Fruit fly (Drosophila melanogaster) whole organism, prepupa: Measurements from ENCODE around the gene CG43402.

Source experiments
- CG10631 ChIP-seq: fragments of 200-800 bp; sonication (Bioruptor generic); optimal IDR thresholded peaks from 2 replicates; lab custom pipeline; 2016; ENCODE audit warnings: missing biosample characterization, missing genetic modification characterization
- CG11294 ChIP-seq: fragments of 200-800 bp; sonication (Bioruptor generic); IDR thresholded peaks from 2 replicates; pipeline ENCODE4 v1.3.6; 2022; ENCODE audit warnings: missing biosample characterization, missing genetic modification characterization
- CG11762 ChIP-seq: fragments of 200-800 bp; sonication (Bioruptor generic); optimal IDR thresholded peaks from 3 replicates; lab custom pipeline; 2016; ENCODE audit warnings: missing biosample characterization, missing genetic modification characterization; ENCODE audit not compliant: insufficient read depth
- CG11902 ChIP-seq: fragments of 200-800 bp; sonication (Bioruptor generic); optimal IDR thresholded peaks from 3 replicates; lab custom pipeline; 2016; ENCODE audit warnings: missing biosample characterization, missing genetic modification characterization
- CG1621 ChIP-seq: fragments of 200-800 bp; sonication (Bioruptor generic); optimal IDR thresholded peaks from 3 replicates; lab custom pipeline; 2018; ENCODE audit warnings: missing biosample characterization, mild to moderate bottlenecking, missing genetic modification characterization
- CG3032 ChIP-seq: fragments of 200-800 bp; optimal IDR thresholded peaks from 2 replicates; lab custom pipeline; 2019; ENCODE audit warnings: missing biosample characterization, mild to moderate bottlenecking, missing genetic modification characterization, moderate library complexity
- CG31627 ChIP-seq: fragments of 200-800 bp; sonication (Bioruptor generic); optimal IDR thresholded peaks from 3 replicates; lab custom pipeline; 2016; ENCODE audit warnings: missing biosample characterization, missing genetic modification characterization
- CG3919 ChIP-seq: fragments of 200-800 bp; sonication (Bioruptor generic); optimal IDR thresholded peaks from 3 replicates; lab custom pipeline; 2016; ENCODE audit warnings: missing biosample characterization, missing genetic modification characterization
- CG4318 ChIP-seq: fragments of 200-800 bp; sonication (Bioruptor generic); optimal IDR thresholded peaks from 3 replicates; lab custom pipeline; 2017; ENCODE audit warnings: missing biosample characterization, mild to moderate bottlenecking, missing genetic modification characterization
- CG6163 ChIP-seq: fragments of 200-800 bp; sonication (Bioruptor generic); IDR thresholded peaks from 3 replicates; pipeline ENCODE4 v1.3.6; 2022; ENCODE audit warnings: missing biosample characterization, missing genetic modification characterization
- CG6276 ChIP-seq: fragments of 200-800 bp; sonication (Bioruptor generic); optimal IDR thresholded peaks from 2 replicates; lab custom pipeline; 2017; ENCODE audit warnings: missing biosample characterization, mild to moderate bottlenecking, missing genetic modification characterization
- CG6792 ChIP-seq: fragments of 200-800 bp; sonication (Bioruptor generic); optimal IDR thresholded peaks from 3 replicates; lab custom pipeline; 2016; ENCODE audit warnings: missing biosample characterization, missing genetic modification characterization
- CG6808 ChIP-seq: fragments of 200-800 bp; sonication (Bioruptor generic); optimal IDR thresholded peaks from 3 replicates; lab custom pipeline; 2017; ENCODE audit warnings: missing biosample characterization, missing genetic modification characterization, mild to moderate bottlenecking, moderate library complexity, missing genetic modification reagents
- CG6854 ChIP-seq: fragments of 200-800 bp; sonication (Bioruptor generic); optimal IDR thresholded peaks from 2 replicates; lab custom pipeline; 2017; ENCODE audit warnings: missing biosample characterization, mild to moderate bottlenecking, missing genetic modification characterization
- CG7368 ChIP-seq: fragments of 200-800 bp; sonication (Bioruptor generic); optimal IDR thresholded peaks from 3 replicates; lab custom pipeline; 2016; ENCODE audit warnings: missing biosample characterization, missing genetic modification characterization
- CG8119 ChIP-seq: fragments of 200-800 bp; sonication (Bioruptor generic); IDR thresholded peaks from 3 replicates; pipeline ENCODE4 v1.3.6; 2022; ENCODE audit warnings: missing biosample characterization, missing genetic modification characterization
- CG8319 ChIP-seq: fragments of 200-800 bp; sonication (Bioruptor generic); optimal IDR thresholded peaks from 3 replicates; lab custom pipeline; 2016; ENCODE audit warnings: missing biosample characterization, missing genetic modification characterization
- CG8632 ChIP-seq: fragments of 200-800 bp; sonication (Bioruptor generic); optimal IDR thresholded peaks from 3 replicates; lab custom pipeline; 2016; ENCODE audit warnings: missing biosample characterization, missing genetic modification characterization
- CG9139 ChIP-seq: fragments of 200-800 bp; sonication (Bioruptor generic); optimal IDR thresholded peaks from 3 replicates; lab custom pipeline; 2017; ENCODE audit warnings: missing biosample characterization, mild to moderate bottlenecking, missing genetic modification characterization
- Eip75B ChIP-seq: fragments of 200-800 bp; sonication (Bioruptor generic); optimal IDR thresholded peaks from 3 replicates; lab custom pipeline; 2016; ENCODE audit warnings: missing biosample characterization, missing genetic modification characterization
- Eip78C ChIP-seq: fragments of 200-800 bp; sonication (Bioruptor generic); peaks from one replicate; lab custom pipeline; 2016; ENCODE audit warnings: missing biosample characterization, missing genetic modification characterization
- Ets21C ChIP-seq: fragments of 200-800 bp; sonication (Bioruptor generic); optimal IDR thresholded peaks from 3 replicates; lab custom pipeline; 2016; ENCODE audit warnings: missing biosample characterization, missing genetic modification characterization
- Ets96B ChIP-seq: fragments of 200-800 bp; optimal IDR thresholded peaks from 2 replicates; lab custom pipeline; 2019; ENCODE audit warnings: missing biosample characterization, mild to moderate bottlenecking, missing genetic modification characterization, moderate library complexity
- Gug ChIP-seq: fragments of 200-800 bp; sonication (Bioruptor generic); IDR thresholded peaks from 2 replicates; pipeline ENCODE4 v1.3.6; 2022; ENCODE audit warnings: missing biosample characterization, missing genetic modification characterization
- Hr38 ChIP-seq: sonication (Bioruptor generic); optimal IDR thresholded peaks from 2 replicates; lab custom pipeline; 2016; ENCODE audit warnings: missing biosample characterization, missing genetic modification characterization
- Hr39 ChIP-seq: fragments of 200-800 bp; sonication (Bioruptor generic); optimal IDR thresholded peaks from 2 replicates; lab custom pipeline; 2016; ENCODE audit warnings: missing biosample characterization, missing genetic modification characterization
- OdsH ChIP-seq: fragments of 200-800 bp; sonication (Bioruptor generic); optimal IDR thresholded peaks from 3 replicates; lab custom pipeline; 2016; ENCODE audit warnings: missing biosample characterization, missing genetic modification characterization
- Sox102F ChIP-seq: fragments of 200-800 bp; sonication (Bioruptor generic); optimal IDR thresholded peaks from 2 replicates; lab custom pipeline; 2016; ENCODE audit warnings: missing biosample characterization, mild to moderate bottlenecking, missing genetic modification characterization
- Sox14 ChIP-seq: fragments of 200-800 bp; sonication (Bioruptor generic); optimal IDR thresholded peaks from 3 replicates; lab custom pipeline; 2016; ENCODE audit warnings: missing biosample characterization, missing genetic modification characterization
- Sox15 ChIP-seq: fragments of 200-800 bp; sonication (Bioruptor generic); optimal IDR thresholded peaks from 3 replicates; lab custom pipeline; 2016; ENCODE audit warnings: missing biosample characterization, missing genetic modification characterization
- acj6 ChIP-seq: fragments of 200-800 bp; sonication (Bioruptor generic); optimal IDR thresholded peaks from 3 replicates; lab custom pipeline; 2016; ENCODE audit warnings: missing biosample characterization, missing genetic modification characterization
- cyc ChIP-seq: fragments of 200-800 bp; sonication (Bioruptor generic); optimal IDR thresholded peaks from 3 replicates; lab custom pipeline; 2016; ENCODE audit warnings: missing biosample characterization, missing genetic modification characterization
- dac ChIP-seq: fragments of 200-800 bp; sonication (Bioruptor generic); optimal IDR thresholded peaks from 2 replicates; lab custom pipeline; 2017; ENCODE audit warnings: missing biosample characterization, mild to moderate bottlenecking, missing genetic modification characterization
- dsx ChIP-seq: fragments of 200-800 bp; optimal IDR thresholded peaks from 3 replicates; lab custom pipeline; 2019; ENCODE audit warnings: missing biosample characterization, mild to moderate bottlenecking, missing genetic modification characterization, moderate library complexity; ENCODE audit not compliant: poor library complexity, severe bottlenecking
- eg ChIP-seq: fragments of 200-800 bp; sonication (Bioruptor generic); IDR thresholded peaks from 3 replicates; pipeline ENCODE4 v1.3.6; 2022; ENCODE audit warnings: missing biosample characterization, missing genetic modification characterization
- fd59A ChIP-seq: fragments of 200-800 bp; sonication (Bioruptor generic); optimal IDR thresholded peaks from 2 replicates; lab custom pipeline; 2017; ENCODE audit warnings: missing biosample characterization, mild to moderate bottlenecking, missing genetic modification characterization, missing genetic modification reagents
- fd85E ChIP-seq: fragments of 200-800 bp; sonication (Bioruptor generic); optimal IDR thresholded peaks from 3 replicates; lab custom pipeline; 2016; ENCODE audit warnings: missing biosample characterization, missing genetic modification characterization
- fkh ChIP-seq: fragments of 200-800 bp; sonication (Bioruptor generic); optimal IDR thresholded peaks from 3 replicates; lab custom pipeline; 2017; ENCODE audit warnings: missing biosample characterization, mild to moderate bottlenecking, missing genetic modification characterization, moderate library complexity
- net ChIP-seq: fragments of 200-800 bp; sonication (Bioruptor generic); optimal IDR thresholded peaks from 3 replicates; lab custom pipeline; 2016; ENCODE audit warnings: missing biosample characterization, missing genetic modification characterization
- pdm3 ChIP-seq: fragments of 200-800 bp; sonication (Bioruptor generic); optimal IDR thresholded peaks from 3 replicates; lab custom pipeline; 2016; ENCODE audit warnings: missing biosample characterization, missing genetic modification characterization
- salr ChIP-seq, 2 experiments: fragments of 200-800 bp; sonication (Bioruptor generic); optimal IDR thresholded peaks; 3 replicates each; lab custom pipeline; 2016 to 2018; ENCODE audit warnings: missing biosample characterization in 2 of 2, missing genetic modification characterization in 2 of 2, mild to moderate bottlenecking in 1 of 2
- spab ChIP-seq: fragments of 200-800 bp; sonication (Bioruptor generic); optimal IDR thresholded peaks from 2 replicates; lab custom pipeline; 2017; ENCODE audit warnings: missing biosample characterization, mild to moderate bottlenecking, missing genetic modification characterization, missing genetic modification reagents
- ss ChIP-seq, 2 experiments: fragments of 200-800 bp; sonication (Bioruptor generic); optimal IDR thresholded peaks; 2 replicates in 1 of 2; 3 replicates in 1 of 2; lab custom pipeline; 2017 to 2018; ENCODE audit warnings: mild to moderate bottlenecking in 2 of 2, missing biosample characterization in 2 of 2, missing genetic modification characterization in 2 of 2, moderate library complexity in 1 of 2
- svp ChIP-seq: fragments of 200-800 bp; sonication (Bioruptor generic); peaks from one replicate; lab custom pipeline; 2016; ENCODE audit warnings: missing biosample characterization, missing genetic modification characterization
- topi ChIP-seq: fragments of 200-800 bp; sonication (Bioruptor generic); optimal IDR thresholded peaks from 3 replicates; lab custom pipeline; 2016; ENCODE audit warnings: missing biosample characterization, missing genetic modification characterization

Gene CG43402

DNA sequence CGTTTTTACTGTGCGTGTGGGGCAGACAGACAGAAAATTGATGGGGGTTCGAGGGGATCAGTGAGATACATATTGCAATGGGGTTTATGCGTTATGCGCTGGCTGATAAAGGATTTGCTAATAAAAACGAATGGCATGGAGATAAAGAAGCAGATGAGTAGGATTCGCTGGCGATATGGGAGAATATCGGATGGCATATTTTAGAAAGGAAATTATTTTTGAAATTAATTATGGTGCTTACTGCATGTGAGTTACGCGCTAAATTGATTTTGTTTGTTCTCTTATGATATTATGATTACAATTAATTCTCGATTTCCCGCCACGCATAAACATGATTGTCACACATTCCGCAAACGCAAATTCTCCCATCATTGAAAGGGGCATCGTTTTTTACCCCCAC lies 29.7 kb upstream of the CG43402 start (continued):
- TF ChIP-seq CG1621 (tag; lab: Kevin White, UChicago) = peak; percentile 58
- peak; percentile 41 for TF ChIP-seq CG8632 (GFP tag; lab: Kevin White, UChicago)
- no peak for TF ChIP-seq CG11294 (GFP tag; lab: Robert Waterston, UW)
- TF ChIP-seq CG3032 (tag; lab: Kevin White, UChicago) = peak; percentile 60
- peak; percentile 62 for TF ChIP-seq Sox102F (GFP tag; lab: Kevin White, UChicago)
- TF ChIP-seq Eip78C (GFP tag; lab: Kevin White, UChicago) = peak; percentile 81
- peak; percentile 7 to 19 for TF ChIP-seq salr (GFP tag; optimal IDR thresholded peaks at IDR 0.05; lab: Kevin White, UChicago)
- peak; percentile 63 for TF ChIP-seq spab (GFP tag; lab: Kevin White, UChicago)
- TF ChIP-seq CG4318 (GFP tag; lab: Kevin White, UChicago) = no peak
- peak; percentile 70 for TF ChIP-seq pdm3 (GFP tag; lab: Kevin White, UChicago)
- TF ChIP-seq CG11902 = peak; percentile 9
- TF ChIP-seq CG7368 (GFP tag; lab: Kevin White, UChicago) = peak; percentile 58
- TF ChIP-seq CG6163 (GFP tag; lab: Robert Waterston, UW) = 0 out of 3 replicates have a peak, but pooled peaks have one; percentile 36
- no peak for TF ChIP-seq fd85E (GFP tag; lab: Kevin White, UChicago)
- TF ChIP-seq CG10631 (GFP tag; lab: Kevin White, UChicago) = peak; percentile 67
- peak; percentile 74 for TF ChIP-seq topi
- peak; percentile 62 for TF ChIP-seq OdsH (GFP tag; lab: Kevin White, UChicago)
- peak; percentile 73 for TF ChIP-seq CG31627 (GFP tag; lab: Kevin White, UChicago)
- peak; percentile 68 for TF ChIP-seq Hr39 (GFP tag; lab: Kevin White, UChicago)
- TF ChIP-seq CG8119 = 0 out of 3 replicates have a peak, but pooled peaks have one; percentile 29
- peak; percentile 48 for TF ChIP-seq CG3919
- TF ChIP-seq CG8319 (GFP tag; lab: Kevin White, UChicago) = peak; percentile 45
- TF ChIP-seq CG6854 (GFP tag; lab: Kevin White, UChicago) = peak; percentile 37
- no peak for TF ChIP-seq dac (GFP tag; lab: Kevin White, UChicago)
- peak; percentile 45 for TF ChIP-seq Ets96B (tag; lab: Kevin White, UChicago)
- peak; percentile 62 for TF ChIP-seq Ets21C (GFP tag; lab: Kevin White, UChicago)
- TF ChIP-seq CG6808 = peak; percentile 71
- peak; percentile 62 for TF ChIP-seq Sox14 (GFP tag; lab: Kevin White, UChicago)
- TF ChIP-seq fkh = no peak
- peak; percentile 72 for TF ChIP-seq fd59A (GFP tag; lab: Kevin White, UChicago)
- no peak for TF ChIP-seq Hr38 (GFP tag; lab: Kevin White, UChicago)
- TF ChIP-seq net (GFP tag; lab: Kevin White, UChicago) = peak; percentile 53

DNA sequence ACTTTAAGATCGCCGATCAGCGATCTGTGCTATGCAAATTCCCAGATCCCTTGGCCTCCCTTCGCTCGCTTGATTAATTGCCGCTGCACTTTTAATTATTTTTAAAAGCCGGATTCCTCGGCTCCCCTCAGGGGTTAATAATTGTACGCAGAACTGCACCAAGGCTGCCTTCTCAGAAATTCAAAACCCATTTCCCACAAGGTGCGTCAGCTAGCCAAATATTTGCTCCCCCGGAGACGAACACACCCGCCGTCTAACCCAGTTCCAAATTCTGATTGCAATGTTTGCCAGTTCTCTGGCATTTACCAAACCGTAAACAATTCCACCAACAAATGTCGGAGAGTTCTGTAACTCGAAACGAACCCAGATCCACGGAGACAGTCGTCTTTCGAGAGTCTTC lies 28.4 kb upstream of the CG43402 start:
- TF ChIP-seq Eip78C (GFP tag; lab: Kevin White, UChicago) (peak; percentile 51), cyc (GFP tag; lab: Kevin White, UChicago) (no peak), svp (GFP tag; lab: Kevin White, UChicago) (peak; percentile 85), fkh (peak; percentile 61)

dm6 chr2L:1415525-1415924 lies 26.9 kb upstream of the CG43402 start:
- TF ChIP-seq eg (GFP tag; lab: Robert Waterston, UW) (no peak), ss (GFP tag; optimal IDR thresholded peaks at IDR 0.05; lab: Kevin White, UChicago) (peak in 1 of 2 experiments; percentile 85), CG6792 (GFP tag; lab: Kevin White, UChicago) (no peak), CG6808 (no peak), svp (GFP tag; lab: Kevin White, UChicago) (no peak), CG6276 (GFP tag; lab: Kevin White, UChicago) (no peak), Gug (no peak), CG9139 (GFP tag; lab: Kevin White, UChicago) (no peak), fkh (no peak), Hr38 (GFP tag; lab: Kevin White, UChicago) (no peak), Eip78C (GFP tag; lab: Kevin White, UChicago) (peak; percentile 54), CG11762 (GFP tag; lab: Kevin White, UChicago) (no peak), Eip75B (GFP tag; lab: Kevin White, UChicago) (no peak), acj6 (GFP tag; lab: Kevin White, UChicago) (no peak), fd59A (GFP tag; lab: Kevin White, UChicago) (no peak), Sox15 (GFP tag; lab: Kevin White, UChicago) (no peak), Ets21C (GFP tag; lab: Kevin White, UChicago) (no peak), dsx (GFP tag; lab: Kevin White, UChicago) (peak; percentile 9), CG1621 (tag; lab: Kevin White, UChicago) (no peak)
